Fruit fly (Drosophila melanogaster) whole organism, wandering third instar larva: ENCODE results near the gene CG9459.

Source experiments
- Abd-B ChIP-seq: fragments of >200 bp; optimal IDR thresholded peaks from 2 replicates; lab custom pipeline; 2017; ENCODE audit warnings: missing biosample characterization, missing genetic modification characterization
- CG32264 ChIP-seq: fragments of 200-800 bp; sonication (Bioruptor generic); optimal IDR thresholded peaks from 2 replicates; lab custom pipeline; 2016; ENCODE audit warnings: missing biosample characterization, missing genetic modification characterization
- CG9705 ChIP-seq: fragments of 200-800 bp; sonication (Bioruptor generic); optimal IDR thresholded peaks from 2 replicates; lab custom pipeline; 2018; ENCODE audit warnings: missing biosample characterization, mild to moderate bottlenecking, missing genetic modification characterization
- Dfd ChIP-seq: fragments of >200 bp; optimal IDR thresholded peaks from 2 replicates; lab custom pipeline; 2017; ENCODE audit warnings: missing biosample characterization, missing genetic modification characterization
- Dif ChIP-seq: fragments of 200-275, 200-300 bp; sonication (Bioruptor generic); optimal IDR thresholded peaks from 2 replicates; lab custom pipeline; 2018; ENCODE audit warnings: missing biosample characterization, missing genetic modification characterization; ENCODE audit not compliant: partially characterized antibody
- GATAd ChIP-seq: sonication (Bioruptor generic); optimal IDR thresholded peaks from 2 replicates; lab custom pipeline; 2016; ENCODE audit warnings: missing biosample characterization, missing genetic modification characterization
- HLH106 ChIP-seq: fragments of 200-800 bp; optimal IDR thresholded peaks from 3 replicates; lab custom pipeline; 2019; ENCODE audit warnings: missing biosample characterization, mild to moderate bottlenecking, missing genetic modification characterization, moderate library complexity
- Hnf4 ChIP-seq: fragments of 200-800 bp; sonication (Bioruptor generic); optimal IDR thresholded peaks from 2 replicates; lab custom pipeline; 2016; ENCODE audit warnings: missing biosample characterization, mild to moderate bottlenecking, missing genetic modification characterization
- Hr78 ChIP-seq: fragments of >200 bp; optimal IDR thresholded peaks from 2 replicates; lab custom pipeline; 2017; ENCODE audit warnings: missing biosample characterization, missing genetic modification characterization
- Jra ChIP-seq: sonication (Bioruptor generic); optimal IDR thresholded peaks from 2 replicates; lab custom pipeline; 2016; ENCODE audit warnings: missing biosample characterization, missing genetic modification characterization
- Mio ChIP-seq: sonication (Bioruptor generic); optimal IDR thresholded peaks from 2 replicates; lab custom pipeline; 2016; ENCODE audit warnings: missing biosample characterization, missing genetic modification characterization
- Myc ChIP-seq: fragments of >200 bp; optimal IDR thresholded peaks from 2 replicates; lab custom pipeline; 2017
- N ChIP-seq: fragments of >200 bp; optimal IDR thresholded peaks from 2 replicates; lab custom pipeline; 2018; ENCODE audit warnings: missing biosample characterization, missing external identifiers, missing genetic modification characterization
- OdsH ChIP-seq: fragments of 200-800 bp; sonication (Bioruptor generic); optimal IDR thresholded peaks from 2 replicates; lab custom pipeline; 2016; ENCODE audit warnings: missing biosample characterization, mild to moderate bottlenecking, missing genetic modification characterization
- Rel ChIP-seq, 2 experiments: fragments of 200-800 bp; sonication (Bioruptor generic) in 1 of 2; optimal IDR thresholded peaks; 2 replicates in 1 of 2; 3 replicates in 1 of 2; lab custom pipeline; 2016 to 2019; ENCODE audit warnings: mild to moderate bottlenecking in 2 of 2, missing biosample characterization in 2 of 2, missing genetic modification characterization in 2 of 2, moderate library complexity in 1 of 2
- Sp1 ChIP-seq: fragments of 200-800 bp; sonication (Bioruptor generic); optimal IDR thresholded peaks from 3 replicates; lab custom pipeline; 2019; ENCODE audit warnings: missing biosample characterization, mild to moderate bottlenecking, missing genetic modification characterization, moderate library complexity
- Vsx2 ChIP-seq: fragments of 200-300, 225-300 bp; sonication (Bioruptor generic); optimal IDR thresholded peaks from 2 replicates; lab custom pipeline; 2018; ENCODE audit warnings: missing biosample characterization, missing genetic modification characterization; ENCODE audit not compliant: partially characterized antibody
- br ChIP-seq: fragments of 200-800 bp; sonication (Bioruptor generic); optimal IDR thresholded peaks from 2 replicates; lab custom pipeline; 2016; ENCODE audit warnings: missing biosample characterization, missing genetic modification characterization
- dl ChIP-seq, 2 experiments: fragments of 175-275, 200-275 bp in 1 of 2; fragments of 200-275 bp in 1 of 2; sonication (Bioruptor generic); optimal IDR thresholded peaks; lab custom pipeline; 2018; ENCODE audit warnings: mild to moderate bottlenecking in 2 of 2, missing biosample characterization in 2 of 2, missing genetic modification characterization in 2 of 2, moderate library complexity in 2 of 2; ENCODE audit not compliant: partially characterized antibody in 2 of 2, insufficient read depth in 1 of 2
- dmrt93B ChIP-seq: fragments of 200-800 bp; sonication (Bioruptor generic); optimal IDR thresholded peaks from 2 replicates; lab custom pipeline; 2018; ENCODE audit warnings: missing biosample characterization, mild to moderate bottlenecking, missing genetic modification characterization
- dsf ChIP-seq: sonication (Bioruptor generic); optimal IDR thresholded peaks from 2 replicates; lab custom pipeline; 2016; ENCODE audit warnings: missing biosample characterization, missing genetic modification characterization, borderline replicate concordance
- ey ChIP-seq: fragments of 200-800 bp; sonication (Bioruptor generic); optimal IDR thresholded peaks from 2 replicates; lab custom pipeline; 2016; ENCODE audit warnings: missing biosample characterization, missing genetic modification characterization
- foxo ChIP-seq, 2 experiments: fragments of 200-800 bp; sonication (Bioruptor generic); optimal IDR thresholded peaks; 2 replicates in 1 of 2; 3 replicates in 1 of 2; lab custom pipeline; 2016 to 2017; ENCODE audit warnings: missing biosample characterization in 2 of 2, missing genetic modification characterization in 2 of 2
- fru ChIP-seq: fragments of 200-800 bp; sonication (Bioruptor generic); optimal IDR thresholded peaks from 3 replicates; lab custom pipeline; 2016; ENCODE audit warnings: missing biosample characterization, mild to moderate bottlenecking, missing genetic modification characterization
- h ChIP-seq: fragments of 200-800 bp; sonication (Bioruptor generic); optimal IDR thresholded peaks from 3 replicates; lab custom pipeline; 2016; ENCODE audit warnings: missing biosample characterization, mild to moderate bottlenecking, missing genetic modification characterization
- lola ChIP-seq: fragments of >200 bp; optimal IDR thresholded peaks from 2 replicates; lab custom pipeline; 2017; ENCODE audit warnings: missing biosample characterization, missing genetic modification characterization
- pan ChIP-seq: fragments of >200 bp; optimal IDR thresholded peaks from 2 replicates; lab custom pipeline; 2017
- psq ChIP-seq: fragments of 200-800 bp; sonication (Bioruptor generic); optimal IDR thresholded peaks from 3 replicates; lab custom pipeline; 2017; ENCODE audit warnings: missing biosample characterization, mild to moderate bottlenecking, missing genetic modification characterization, moderate library complexity
- rgr ChIP-seq: fragments of 200-800 bp; sonication (Bioruptor generic); optimal IDR thresholded peaks from 3 replicates; lab custom pipeline; 2016; ENCODE audit warnings: missing biosample characterization, mild to moderate bottlenecking, missing genetic modification characterization
- sage ChIP-seq: fragments of 200-800 bp; sonication (Bioruptor generic); optimal IDR thresholded peaks from 2 replicates; lab custom pipeline; 2016; ENCODE audit warnings: missing biosample characterization, mild to moderate bottlenecking, missing genetic modification characterization
- sv ChIP-seq: fragments of 200-800 bp; sonication (Bioruptor generic); optimal IDR thresholded peaks from 3 replicates; lab custom pipeline; 2016; ENCODE audit warnings: missing biosample characterization, missing genetic modification characterization
- tai ChIP-seq: sonication (Bioruptor generic); optimal IDR thresholded peaks from 2 replicates; lab custom pipeline; 2016; ENCODE audit warnings: missing biosample characterization, missing genetic modification characterization
- usp ChIP-seq: fragments of >200 bp; optimal IDR thresholded peaks from 2 replicates; lab custom pipeline; 2017; ENCODE audit warnings: missing biosample characterization, missing genetic modification characterization
- woc ChIP-seq: sonication (Bioruptor generic); optimal IDR thresholded peaks from 2 replicates; lab custom pipeline; 2016; ENCODE audit warnings: missing biosample characterization, mild to moderate bottlenecking, missing genetic modification characterization

Gene CG9459

dm6 chr3R:9818295-9818694, at the start of gene CG9459:
CG9459 (minus strand) TSS chr3R:9818395.
- no peak for TF ChIP-seq Myc (lab: Kevin White, UChicago)
- TF ChIP-seq HLH106 (tag; lab: Kevin White, UChicago), result no peak
- TF ChIP-seq rgr, result no peak
- no peak for TF ChIP-seq dsf
- TF ChIP-seq pan, result no peak
- no peak for TF ChIP-seq Vsx2 (GFP tag; lab: Kevin White, UChicago)
- no peak for TF ChIP-seq h (GFP tag; lab: Kevin White, UChicago)
- no peak for TF ChIP-seq Dfd
- TF ChIP-seq Sp1 (GFP tag; lab: Kevin White, UChicago), result no peak
- no peak for TF ChIP-seq sv (GFP tag; lab: Kevin White, UChicago)
- TF ChIP-seq tai, result no peak

- TF ChIP-seq br (GFP tag; lab: Kevin White, UChicago) (no peak), Dif (peak; percentile 13)
Measured at dm6 chr3R:9865854-9866396, 47.7 kb upstream of the CG9459 start.

- no peak for TF ChIP-seq foxo (GFP tag; optimal IDR thresholded peaks at IDR 0.05; lab: Kevin White, UChicago)
- TF ChIP-seq Mio (GFP tag; lab: Kevin White, UChicago), result no peak
- TF ChIP-seq CG32264 (GFP tag; lab: Kevin White, UChicago), result no peak
- TF ChIP-seq fru (GFP tag; lab: Kevin White, UChicago), result no peak
- TF ChIP-seq Vsx2 (GFP tag; lab: Kevin White, UChicago), result no peak
- no peak for TF ChIP-seq Hr78 (GFP tag; lab: Kevin White, UChicago)
- TF ChIP-seq Hnf4 (GFP tag; lab: Kevin White, UChicago), result no peak
- TF ChIP-seq sage (GFP tag; lab: Kevin White, UChicago), result no peak
- no peak for TF ChIP-seq dl (GFP tag; optimal IDR thresholded peaks at IDR 0.05; lab: Kevin White, UChicago; ENCODE audit: insufficient read depth in 1 of 2, partially characterized antibody in 2 of 2)
- no peak for TF ChIP-seq GATAd (GFP tag; lab: Kevin White, UChicago)
- no peak for TF ChIP-seq psq (GFP tag; lab: Kevin White, UChicago)
- TF ChIP-seq pan, result no peak
- TF ChIP-seq lola (GFP tag; lab: Kevin White, UChicago), result no peak
- no peak for TF ChIP-seq woc (GFP tag; lab: Kevin White, UChicago)
- no peak for TF ChIP-seq usp
- no peak for TF ChIP-seq Abd-B
Measured at dm6 chr3R:9860561-9860960, 42.4 kb upstream of the CG9459 start.

dm6 chr3R:9857785-9858184, 39.6 kb upstream of the CG9459 start:
- no peak for TF ChIP-seq lola (GFP tag; lab: Kevin White, UChicago)
- no peak for TF ChIP-seq Dfd

dm6 chr3R:9851653-9852052, 33.5 kb upstream of the CG9459 start:
- TF ChIP-seq Rel (GFP tag; optimal IDR thresholded peaks at IDR 0.05; lab: Kevin White, UChicago) (no peak), Rel (tag; optimal IDR thresholded peaks at IDR 0.05; lab: Kevin White, UChicago) (no peak), usp (no peak), h (GFP tag; lab: Kevin White, UChicago) (no peak), ey (GFP tag; lab: Kevin White, UChicago) (no peak), Sp1 (GFP tag; lab: Kevin White, UChicago) (no peak), fru (GFP tag; lab: Kevin White, UChicago) (no peak), Abd-B (no peak), tai (no peak), GATAd (GFP tag; lab: Kevin White, UChicago) (no peak), Jra (GFP tag; lab: Kevin White, UChicago) (no peak), Mio (GFP tag; lab: Kevin White, UChicago) (no peak), CG9705 (no peak), lola (GFP tag; lab: Kevin White, UChicago) (no peak), pan (no peak), Dfd (no peak), dmrt93B (GFP tag; lab: Kevin White, UChicago) (no peak), OdsH (GFP tag; lab: Kevin White, UChicago) (no peak), N (GFP tag; lab: Kevin White, UChicago) (no peak), Dif (no peak)
